Worm (Caenorhabditis elegans) whole organism, early embryonic: Measurements from ENCODE around the gene zmp-1.

Source experiments
- F13C5.2 ChIP-seq: sonication (generic microtip); optimal IDR thresholded peaks from 2 replicates; lab custom pipeline; 2017; ENCODE audit warnings: mild to moderate bottlenecking, missing genetic modification characterization, inconsistent platforms, missing compliant biosample characterization
- aly-1 ChIP-seq: sonication (generic microtip); optimal IDR thresholded peaks from 2 replicates; lab custom pipeline; 2016; ENCODE audit warnings: missing genetic modification characterization, missing compliant biosample characterization
- ama-1 ChIP-seq: fragments of 150-350 bp; optimal IDR thresholded peaks from 2 replicates; lab custom pipeline; 2014
- ceh-13 ChIP-seq: fragments of 200-800 bp; sonication (Bioruptor generic); optimal IDR thresholded peaks from 2 replicates; lab custom pipeline; 2018; ENCODE audit warnings: mild to moderate bottlenecking, missing genetic modification characterization, missing compliant biosample characterization
- ceh-36 ChIP-seq: sonication (generic microtip); optimal IDR thresholded peaks from 2 replicates; lab custom pipeline; 2016; ENCODE audit warnings: missing genetic modification characterization, inconsistent platforms, missing compliant biosample characterization
- flt-1 ChIP-seq: fragments of 200-800 bp; sonication (Bioruptor generic); IDR thresholded peaks from 2 replicates; pipeline ENCODE4 v1.3.6; 2022; ENCODE audit warnings: missing genetic modification characterization, missing compliant biosample characterization
- hmbx-1 ChIP-seq: sonication (generic microtip); optimal IDR thresholded peaks from 2 replicates; lab custom pipeline; 2016; ENCODE audit warnings: mild to moderate bottlenecking, missing genetic modification characterization, missing compliant biosample characterization
- hmg-4 ChIP-seq: fragments of 200-800 bp; sonication (Bioruptor generic); optimal IDR thresholded peaks from 2 replicates; lab custom pipeline; 2018; ENCODE audit warnings: mild to moderate bottlenecking, missing genetic modification characterization, missing compliant biosample characterization
- pes-1 ChIP-seq: fragments of 200-800 bp; sonication (Bioruptor generic); IDR thresholded peaks from 2 replicates; pipeline ENCODE4 v1.3.6; 2022; ENCODE audit warnings: missing genetic modification reagents, missing genetic modification characterization, missing compliant biosample characterization
- sea-1 ChIP-seq: fragments of 200-800 bp; sonication (Bioruptor generic); conservative IDR thresholded peaks from 2 replicates; pipeline ENCODE4 v1.3.6; 2022; ENCODE audit warnings: missing genetic modification characterization, missing compliant biosample characterization
- tbx-37 ChIP-seq: fragments of 200-800 bp; sonication (Bioruptor generic); conservative IDR thresholded peaks from 2 replicates; pipeline ENCODE4 v1.3.6; 2022; ENCODE audit warnings: missing genetic modification reagents, missing genetic modification characterization, missing compliant biosample characterization
- tra-4 ChIP-seq: sonication (generic microtip); optimal IDR thresholded peaks from 2 replicates; lab custom pipeline; 2017; ENCODE audit warnings: missing genetic modification characterization, missing compliant biosample characterization

DNA sequence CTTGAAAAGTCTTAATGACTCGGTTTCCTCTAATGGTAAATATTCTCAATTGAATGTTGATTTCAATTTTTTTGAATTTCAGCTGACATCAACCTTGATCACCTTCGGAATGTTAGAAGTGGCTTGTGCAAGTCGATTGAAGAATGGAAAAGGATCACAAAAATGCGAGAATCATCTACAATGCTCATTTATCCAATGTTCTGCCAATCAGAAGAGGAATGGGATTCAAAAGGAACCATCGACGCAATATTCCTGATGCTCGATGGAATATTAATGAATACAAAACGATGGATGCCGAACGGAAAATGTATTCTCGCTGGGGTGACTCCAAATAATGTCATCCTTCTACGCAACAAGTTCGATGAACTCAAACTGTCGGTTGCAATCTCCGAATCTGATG lies 28.8 kb upstream of the zmp-1 start:
- TF ChIP-seq aly-1 (tag; lab: Kevin White, UChicago) (no peak), ama-1 (lab: Kevin White, UChicago) (no peak), tbx-37 (GFP tag; lab: Robert Waterston, UW) (no peak), ceh-13 (GFP tag; lab: Kevin White, UChicago) (no peak), ceh-36 (tag; lab: Kevin White, UChicago) (no peak), flt-1 (no peak), hmg-4 (no peak), pes-1 (GFP tag; lab: Robert Waterston, UW) (no peak), hmbx-1 (tag; lab: Kevin White, UChicago) (no peak), F13C5.2 (no peak), sea-1 (no peak), tra-4 (tag; lab: Kevin White, UChicago) (no peak)
